Fruit fly (Drosophila melanogaster) whole organism, embryonic: ENCODE data around the gene Pgant7.

Experiments
- Bteb2 ChIP-seq: fragments of 200-800 bp; sonication (Bioruptor generic); optimal IDR thresholded peaks from 2 replicates; lab custom pipeline; 2016; ENCODE audit warnings: missing biosample characterization, missing genetic modification characterization
- CG11093 ChIP-seq: fragments of 200-800 bp; sonication (Bioruptor generic); IDR thresholded peaks from 3 replicates; pipeline ENCODE4 v1.3.6; 2022; ENCODE audit warnings: missing biosample characterization, missing genetic modification characterization
- CG1233 ChIP-seq: fragments of 200-800 bp; sonication (Bioruptor generic); optimal IDR thresholded peaks from 4 replicates; lab custom pipeline; 2018; ENCODE audit warnings: missing biosample characterization, mild to moderate bottlenecking, missing genetic modification characterization
- CG12769 ChIP-seq: fragments of 200-800 bp; sonication (Bioruptor generic); optimal IDR thresholded peaks from 2 replicates; lab custom pipeline; 2019; ENCODE audit warnings: missing biosample characterization, mild to moderate bottlenecking, missing genetic modification characterization, moderate library complexity
- CG12942 ChIP-seq: fragments of 200-800 bp; sonication (Bioruptor generic); optimal IDR thresholded peaks from 3 replicates; lab custom pipeline; 2016; ENCODE audit warnings: missing biosample characterization, missing genetic modification characterization
- CG13894 ChIP-seq: fragments of 200-800 bp; sonication (Bioruptor generic); optimal IDR thresholded peaks from 3 replicates; lab custom pipeline; 2018; ENCODE audit warnings: missing biosample characterization, mild to moderate bottlenecking, missing genetic modification characterization, moderate library complexity
- CG14965 ChIP-seq: fragments of 200-800 bp; sonication (Bioruptor generic); optimal IDR thresholded peaks from 2 replicates; lab custom pipeline; 2016; ENCODE audit warnings: missing biosample characterization, missing genetic modification characterization, borderline replicate concordance
- CG15601 ChIP-seq: fragments of 200-800 bp; sonication (Bioruptor generic); optimal IDR thresholded peaks from 3 replicates; lab custom pipeline; 2019; ENCODE audit warnings: missing biosample characterization, mild to moderate bottlenecking, missing genetic modification characterization, moderate library complexity
- CG1647 ChIP-seq: fragments of 200-800 bp; sonication (Bioruptor generic); optimal IDR thresholded peaks from 3 replicates; lab custom pipeline; 2016; ENCODE audit warnings: missing biosample characterization, missing genetic modification characterization
- CG16863 ChIP-seq: fragments of 200-800 bp; sonication (Bioruptor generic); optimal IDR thresholded peaks from 3 replicates; lab custom pipeline; 2016; ENCODE audit warnings: missing biosample characterization, missing genetic modification characterization
- CG17361 ChIP-seq: fragments of 200-800 bp; sonication (Bioruptor generic); IDR thresholded peaks from 3 replicates; pipeline ENCODE4 v1.3.6; 2022; ENCODE audit warnings: missing biosample characterization, missing genetic modification characterization
- CG17385 ChIP-seq: fragments of 200-800 bp; sonication (Bioruptor generic); optimal IDR thresholded peaks from 3 replicates; lab custom pipeline; 2018; ENCODE audit warnings: missing biosample characterization, mild to moderate bottlenecking, missing genetic modification characterization
- CG17912 ChIP-seq: fragments of 200-800 bp; sonication (Bioruptor generic); optimal IDR thresholded peaks from 2 replicates; lab custom pipeline; 2018; ENCODE audit warnings: missing biosample characterization, mild to moderate bottlenecking, missing genetic modification characterization
- CG31441 ChIP-seq: fragments of 200-800 bp; sonication (Bioruptor generic); IDR thresholded peaks from 2 replicates; pipeline ENCODE4 v1.3.6; 2022; ENCODE audit warnings: missing biosample characterization, missing genetic modification characterization
- CG3163 ChIP-seq: fragments of 200-800 bp; sonication (Bioruptor generic); optimal IDR thresholded peaks from 3 replicates; lab custom pipeline; 2016; ENCODE audit warnings: missing biosample characterization, missing genetic modification characterization
- CG42726 ChIP-seq: fragments of 200-800 bp; sonication (Bioruptor generic); IDR thresholded peaks from 2 replicates; pipeline ENCODE4 v1.3.6; 2022; ENCODE audit warnings: missing biosample characterization, missing genetic modification characterization; ENCODE audit not compliant: partially characterized antibody
- CG4707 ChIP-seq: fragments of 200-800 bp; sonication (Bioruptor generic); optimal IDR thresholded peaks from 2 replicates; lab custom pipeline; 2018; ENCODE audit warnings: missing biosample characterization, mild to moderate bottlenecking, missing genetic modification characterization, moderate library complexity
- CG5180 ChIP-seq: fragments of 200-800 bp; sonication (Bioruptor generic); optimal IDR thresholded peaks from 3 replicates; lab custom pipeline; 2017; ENCODE audit warnings: missing biosample characterization, missing genetic modification characterization, mild to moderate bottlenecking, moderate library complexity, missing genetic modification reagents
- CG6683 ChIP-seq: fragments of 200-800 bp; sonication (Bioruptor generic); optimal IDR thresholded peaks from 2 replicates; lab custom pipeline; 2017; ENCODE audit warnings: missing biosample characterization, mild to moderate bottlenecking, missing genetic modification characterization, missing genetic modification reagents
- CG6689 ChIP-seq: fragments of 200-800 bp; sonication (Bioruptor generic); IDR thresholded peaks from 2 replicates; pipeline ENCODE4 v1.3.6; 2022; ENCODE audit warnings: missing biosample characterization, missing genetic modification characterization
- CG6791 ChIP-seq: fragments of 200-800 bp; sonication (Bioruptor generic); IDR thresholded peaks from 3 replicates; pipeline ENCODE4 v1.3.6; 2022; ENCODE audit warnings: missing biosample characterization, missing genetic modification characterization; ENCODE audit not compliant: partially characterized antibody
- CG7786 ChIP-seq: fragments of 200-800 bp; sonication (Bioruptor generic); optimal IDR thresholded peaks from 2 replicates; lab custom pipeline; 2016; ENCODE audit warnings: missing biosample characterization, missing genetic modification characterization
- CG8924 ChIP-seq: fragments of 200-800 bp; optimal IDR thresholded peaks from 3 replicates; lab custom pipeline; 2019; ENCODE audit warnings: missing biosample characterization, mild to moderate bottlenecking, missing genetic modification characterization, moderate library complexity
- CG9817 ChIP-seq: fragments of 200-800 bp; sonication (Bioruptor generic); optimal IDR thresholded peaks from 2 replicates; lab custom pipeline; 2018; ENCODE audit warnings: missing biosample characterization, mild to moderate bottlenecking, missing genetic modification characterization, moderate library complexity
- Camta ChIP-seq: fragments of 200-800 bp; sonication (Bioruptor generic); optimal IDR thresholded peaks from 2 replicates; lab custom pipeline; 2016; ENCODE audit warnings: missing biosample characterization, missing genetic modification characterization
- Deaf1 ChIP-seq: fragments of 200-800 bp; optimal IDR thresholded peaks from 3 replicates; lab custom pipeline; 2019; ENCODE audit warnings: missing biosample characterization, mild to moderate bottlenecking, missing genetic modification characterization, moderate library complexity
- Dfd ChIP-seq, 2 experiments: fragments of >200 bp; optimal IDR thresholded peaks; 2 replicates each; lab custom pipeline; 2017; ENCODE audit warnings: missing biosample characterization in 2 of 2, missing genetic modification characterization in 2 of 2
- Dref ChIP-seq: fragments of 200-800 bp; sonication (Bioruptor generic); IDR thresholded peaks from 2 replicates; pipeline ENCODE4 v1.3.6; 2022; ENCODE audit warnings: missing biosample characterization, missing genetic modification characterization
- GATAe ChIP-seq: fragments of 200-800 bp; sonication (Bioruptor generic); conservative IDR thresholded peaks from 2 replicates; pipeline ENCODE4 v1.3.6; 2022; ENCODE audit warnings: missing biosample characterization, missing genetic modification characterization
- Hr78 ChIP-seq, 2 experiments: fragments of 200-800 bp in 1 of 2; fragments of >200 bp in 1 of 2; sonication (Bioruptor generic) in 1 of 2; optimal IDR thresholded peaks; 2 replicates each; lab custom pipeline; 2017 to 2019; ENCODE audit warnings: missing biosample characterization in 2 of 2, missing genetic modification characterization in 2 of 2, mild to moderate bottlenecking in 1 of 2, moderate library complexity in 1 of 2
- Pdp1 ChIP-seq, 2 experiments: fragments of 200-800 bp; sonication (Bioruptor generic); optimal IDR thresholded peaks; 3 replicates each; lab custom pipeline; 2016; ENCODE audit warnings: missing biosample characterization in 2 of 2, missing genetic modification characterization in 2 of 2, mild to moderate bottlenecking in 1 of 2, moderate library complexity in 1 of 2
- Spps ChIP-seq: fragments of 200-800 bp; sonication (Bioruptor generic); optimal IDR thresholded peaks from 2 replicates; lab custom pipeline; 2018; ENCODE audit warnings: missing biosample characterization, mild to moderate bottlenecking, missing genetic modification characterization
- ci ChIP-seq: fragments of 200-800 bp; sonication (Bioruptor generic); IDR thresholded peaks from 3 replicates; pipeline ENCODE4 v1.3.6; 2022; ENCODE audit warnings: missing biosample characterization, missing genetic modification characterization
- dan ChIP-seq: fragments of 200-800 bp; sonication (Bioruptor generic); IDR thresholded peaks from 2 replicates; pipeline ENCODE4 v1.3.6; 2022; ENCODE audit warnings: missing biosample characterization, missing genetic modification characterization
- dysf ChIP-seq: fragments of 200-800 bp; sonication (Bioruptor generic); IDR thresholded peaks from 3 replicates; pipeline ENCODE4 v1.3.6; 2022; ENCODE audit warnings: missing biosample characterization, missing genetic modification characterization
- ems ChIP-seq: fragments of 200-800 bp; sonication (Bioruptor generic); optimal IDR thresholded peaks from 3 replicates; lab custom pipeline; 2016; ENCODE audit warnings: missing biosample characterization, missing genetic modification characterization
- exex ChIP-seq: fragments of 200-800 bp; sonication (Bioruptor generic); optimal IDR thresholded peaks from 4 replicates; lab custom pipeline; 2018; ENCODE audit warnings: missing biosample characterization, mild to moderate bottlenecking, missing genetic modification characterization, moderate library complexity
- hbn ChIP-seq: fragments of 200-800 bp; sonication (Bioruptor generic); IDR thresholded peaks from 2 replicates; pipeline ENCODE4 v1.3.6; 2022; ENCODE audit warnings: missing biosample characterization, missing genetic modification characterization; ENCODE audit not compliant: partially characterized antibody
- her ChIP-seq: fragments of 200-800 bp; sonication (Bioruptor generic); optimal IDR thresholded peaks from 2 replicates; lab custom pipeline; 2016; ENCODE audit warnings: missing biosample characterization, missing genetic modification characterization
- klu ChIP-seq: fragments of 200-800 bp; sonication (Bioruptor generic); IDR thresholded peaks from 2 replicates; pipeline ENCODE4 v1.3.6; 2022; ENCODE audit warnings: missing biosample characterization, missing genetic modification characterization
- lbe ChIP-seq: fragments of 200-800 bp; sonication (Bioruptor generic); optimal IDR thresholded peaks from 2 replicates; lab custom pipeline; 2016; ENCODE audit warnings: missing biosample characterization, mild to moderate bottlenecking, missing genetic modification characterization
- mam ChIP-seq: fragments of 200-800 bp; sonication (Bioruptor generic); optimal IDR thresholded peaks from 3 replicates; lab custom pipeline; 2016; ENCODE audit warnings: missing biosample characterization, missing genetic modification characterization
- nau ChIP-seq: fragments of 200-800 bp; sonication (Bioruptor generic); optimal IDR thresholded peaks from 3 replicates; lab custom pipeline; 2017; ENCODE audit warnings: missing biosample characterization, mild to moderate bottlenecking, missing genetic modification characterization, missing genetic modification reagents
- nerfin-2 ChIP-seq: fragments of 200-800 bp; sonication (Bioruptor generic); IDR thresholded peaks from 2 replicates; pipeline ENCODE4 v1.3.6; 2022; ENCODE audit warnings: missing biosample characterization, missing genetic modification characterization; ENCODE audit not compliant: partially characterized antibody
- onecut ChIP-seq: fragments of 200-800 bp; sonication (Bioruptor generic); IDR thresholded peaks from 2 replicates; pipeline ENCODE4 v1.3.6; 2022; ENCODE audit warnings: missing biosample characterization, missing genetic modification characterization
- prd ChIP-seq, 3 experiments: fragments of >200 bp in 2 of 3; fragments of 200-800 bp in 1 of 3; sonication (Bioruptor generic) in 1 of 3; optimal IDR thresholded peaks in 2 of 3; IDR thresholded peaks in 1 of 3; 2 replicates in 2 of 3; 3 replicates in 1 of 3; pipeline versions ENCODE4 v1.3.6 to Lab custom; 2017 to 2022; ENCODE audit warnings: missing biosample characterization in 1 of 3, missing genetic modification characterization in 1 of 3
- ranshi ChIP-seq: fragments of 200-800 bp; sonication (Bioruptor generic); IDR thresholded peaks from 2 replicates; pipeline ENCODE4 v1.3.6; 2022; ENCODE audit warnings: missing biosample characterization, missing genetic modification characterization
- sima ChIP-seq: fragments of 200-800 bp; sonication (Bioruptor generic); optimal IDR thresholded peaks from 2 replicates; lab custom pipeline; 2016; ENCODE audit warnings: missing biosample characterization, missing genetic modification characterization
- tup ChIP-seq: fragments of 200-800 bp; sonication (Bioruptor generic); optimal IDR thresholded peaks from 2 replicates; lab custom pipeline; 2016; ENCODE audit warnings: missing biosample characterization, mild to moderate bottlenecking, missing genetic modification characterization, moderate library complexity
- vnd ChIP-seq: fragments of 200-800 bp; sonication (Bioruptor generic); IDR thresholded peaks from 3 replicates; pipeline ENCODE4 v1.3.6; 2022; ENCODE audit warnings: missing biosample characterization, missing genetic modification characterization; ENCODE audit not compliant: partially characterized antibody

Pgant7 gene

DNA sequence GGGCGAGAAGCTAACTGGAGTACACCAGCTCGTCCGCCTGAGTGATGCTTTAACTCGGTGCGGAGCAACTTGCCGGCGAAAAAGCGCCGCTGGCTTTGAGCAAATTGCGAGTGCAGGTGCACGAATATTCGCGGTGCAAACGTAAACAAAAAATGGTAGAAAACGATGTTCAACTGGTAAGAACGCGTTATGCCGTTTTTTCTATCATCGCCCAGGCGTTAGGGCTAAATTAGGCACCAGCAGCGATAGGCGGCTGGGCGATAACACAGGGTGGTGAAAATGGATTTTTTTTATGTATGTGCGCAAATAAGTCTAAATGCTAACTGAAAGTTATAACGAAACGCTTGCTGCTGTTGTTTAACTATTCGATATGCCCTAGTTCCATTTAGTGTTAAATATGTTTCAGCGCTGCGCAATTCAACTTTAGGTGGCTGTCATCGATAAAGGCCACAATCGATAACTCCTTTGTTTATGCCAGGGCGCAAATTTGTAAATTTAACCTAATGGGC lies at the start of gene Pgant7, which contains the start of gene Xrcc2:
Pgant7 (minus strand) TSS at position 308 of the 509 bp plus-strand sequence.
Xrcc2 (plus strand) TSS at position 449 of the 509 bp plus-strand sequence.
- TF ChIP-seq CG1647 (GFP tag; lab: Kevin White, UChicago) (no peak), Hr78 (GFP tag; optimal IDR thresholded peaks at IDR 0.05; lab: Kevin White, UChicago) (no peak), hbn (0 out of 2 replicates have a peak, but pooled peaks have one; percentile 35), ci (GFP tag; lab: Robert Waterston, UW) (no peak), CG4707 (GFP tag; lab: Kevin White, UChicago) (no peak), CG31441 (GFP tag; lab: Robert Waterston, UW) (no peak), CG5180 (GFP tag; lab: Kevin White, UChicago) (peak; percentile 43), CG12942 (GFP tag; lab: Kevin White, UChicago) (no peak), Bteb2 (GFP tag; lab: Kevin White, UChicago) (no peak), CG17912 (GFP tag; lab: Kevin White, UChicago) (no peak), nau (no peak), prd (optimal IDR thresholded peaks at IDR 0.05; lab: Kevin White, UChicago) (no peak), prd (GFP tag; IDR thresholded peaks at IDR 0.05; lab: Robert Waterston, UW) (no peak), vnd (GFP tag; lab: Robert Waterston, UW) (peak; percentile 76), Dfd (GFP tag; optimal IDR thresholded peaks at IDR 0.05; lab: Kevin White, UChicago) (no peak), Camta (GFP tag; lab: Kevin White, UChicago) (no peak), CG6683 (GFP tag; lab: Kevin White, UChicago) (no peak), ems (no peak), CG42726 (GFP tag; lab: Robert Waterston, UW) (no peak), CG6689 (no peak), GATAe (no peak), klu (no peak), dysf (GFP tag; lab: Robert Waterston, UW) (no peak), CG17361 (no peak), lbe (GFP tag; lab: Kevin White, UChicago) (no peak), CG8924 (tag; lab: Kevin White, UChicago) (no peak), Dref (GFP tag; lab: Robert Waterston, UW) (peak; percentile 71), CG15601 (tag; lab: Kevin White, UChicago) (peak; percentile 46), CG1233 (GFP tag; lab: Kevin White, UChicago) (no peak), ranshi (GFP tag; lab: Robert Waterston, UW) (no peak), CG14965 (GFP tag; lab: Kevin White, UChicago) (no peak), CG11093 (GFP tag; lab: Robert Waterston, UW) (no peak), dan (no peak), exex (tag; lab: Kevin White, UChicago) (no peak), Deaf1 (tag; lab: Kevin White, UChicago) (peak; percentile 8), CG13894 (tag; lab: Kevin White, UChicago) (no peak), onecut (GFP tag; lab: Robert Waterston, UW) (no peak), Spps (tag; lab: Kevin White, UChicago) (no peak), CG6791 (peak; percentile 69; the same call in 2 of the 3 replicates), mam (GFP tag; lab: Kevin White, UChicago) (no peak), sima (GFP tag; lab: Kevin White, UChicago) (no peak), tup (GFP tag; lab: Kevin White, UChicago) (no peak), her (GFP tag; lab: Kevin White, UChicago) (no peak), Pdp1 (GFP tag; optimal IDR thresholded peaks at IDR 0.05; lab: Kevin White, UChicago) (peak in 1 of 2 experiments; percentile 7), CG16863 (GFP tag; lab: Kevin White, UChicago) (no peak), CG12769 (tag; lab: Kevin White, UChicago) (no peak), CG3163 (GFP tag; lab: Kevin White, UChicago) (no peak), CG9817 (tag; lab: Kevin White, UChicago) (no peak), nerfin-2 (GFP tag; lab: Robert Waterston, UW) (peak; percentile 82), CG17385 (GFP tag; lab: Kevin White, UChicago) (no peak), CG7786 (GFP tag; lab: Kevin White, UChicago) (no peak)
